Worm (Caenorhabditis elegans) whole organism, late embryonic: ENCODE data around the gene vps-41.

Experiments
- C38D4.7 ChIP-seq: fragments of 200-800 bp; sonication (Bioruptor generic); optimal IDR thresholded peaks from 2 replicates; lab custom pipeline; 2018; ENCODE audit warnings: mild to moderate bottlenecking, missing genetic modification characterization, moderate library complexity, missing compliant biosample characterization
- K02D7.2 ChIP-seq: sonication (generic microtip); optimal IDR thresholded peaks from 2 replicates; lab custom pipeline; 2017; ENCODE audit warnings: mild to moderate bottlenecking, missing genetic modification characterization, missing compliant biosample characterization
- K09A11.1 ChIP-seq: sonication (generic microtip); optimal IDR thresholded peaks from 2 replicates; lab custom pipeline; 2017; ENCODE audit warnings: antibody characterized with exemption, mild to moderate bottlenecking, missing genetic modification characterization, missing compliant biosample characterization; ENCODE audit not compliant: insufficient read depth
- T23F11.4 ChIP-seq: fragments of 200-800 bp; sonication (Bioruptor generic); optimal IDR thresholded peaks from 2 replicates; lab custom pipeline; 2018; ENCODE audit warnings: mild to moderate bottlenecking, missing genetic modification characterization, missing compliant biosample characterization
- ahr-1 ChIP-seq: sonication (generic microtip); optimal IDR thresholded peaks from 2 replicates; lab custom pipeline; 2016; ENCODE audit warnings: missing genetic modification characterization, missing compliant biosample characterization
- ceh-2 ChIP-seq: sonication (generic microtip); optimal IDR thresholded peaks from 2 replicates; lab custom pipeline; 2016; ENCODE audit warnings: missing genotype, missing genetic modification characterization, missing compliant biosample characterization
- ceh-45 ChIP-seq: fragments of 200-800 bp; sonication (Bioruptor generic); IDR thresholded peaks from 2 replicates; pipeline ENCODE4 v1.3.6; 2022; ENCODE audit warnings: missing genetic modification reagents, missing genetic modification characterization, missing compliant biosample characterization
- ceh-48 ChIP-seq: sonication (generic microtip); optimal IDR thresholded peaks from 2 replicates; lab custom pipeline; 2016; ENCODE audit warnings: missing genetic modification characterization, inconsistent platforms, missing compliant biosample characterization
- ceh-6 ChIP-seq: fragments of 200-800 bp; sonication (Bioruptor generic); optimal IDR thresholded peaks from 2 replicates; lab custom pipeline; 2018; ENCODE audit warnings: mild to moderate bottlenecking, missing genetic modification characterization, missing compliant biosample characterization
- che-1 ChIP-seq: sonication (generic microtip); optimal IDR thresholded peaks from 2 replicates; lab custom pipeline; 2016; ENCODE audit warnings: mild to moderate bottlenecking, missing genetic modification characterization, missing compliant biosample characterization
- elt-2 ChIP-seq: sonication (generic microtip); optimal IDR thresholded peaks from 2 replicates; lab custom pipeline; 2016; ENCODE audit warnings: missing genetic modification reagents, missing genetic modification characterization, missing compliant biosample characterization
- elt-4 ChIP-seq: sonication (generic microtip); optimal IDR thresholded peaks from 2 replicates; lab custom pipeline; 2016; ENCODE audit warnings: missing genetic modification characterization, missing compliant biosample characterization
- ets-4 ChIP-seq: sonication (generic microtip); optimal IDR thresholded peaks from 2 replicates; lab custom pipeline; 2016; ENCODE audit warnings: missing genetic modification characterization, missing compliant biosample characterization
- fax-1 ChIP-seq: sonication (generic microtip); optimal IDR thresholded peaks from 2 replicates; lab custom pipeline; 2016; ENCODE audit warnings: missing genotype, missing genetic modification characterization, missing compliant biosample characterization
- fkh-10 ChIP-seq: fragments of 150-350 bp; optimal IDR thresholded peaks from 2 replicates; lab custom pipeline; 2014; ENCODE audit warnings: missing biosample characterization, missing genetic modification reagents, missing genetic modification characterization
- fkh-6 ChIP-seq: sonication (generic microtip); optimal IDR thresholded peaks from 2 replicates; lab custom pipeline; 2016; ENCODE audit warnings: missing genetic modification characterization, missing compliant biosample characterization
- hlh-15 ChIP-seq: sonication (generic microtip); optimal IDR thresholded peaks from 2 replicates; lab custom pipeline; 2016; ENCODE audit warnings: missing genetic modification characterization, missing compliant biosample characterization
- hlh-6 ChIP-seq: sonication (generic microtip); optimal IDR thresholded peaks from 2 replicates; lab custom pipeline; 2016; ENCODE audit warnings: missing genotype, missing genetic modification characterization, missing compliant biosample characterization
- hlh-8 ChIP-seq: sonication (generic microtip); optimal IDR thresholded peaks from 2 replicates; lab custom pipeline; 2016; ENCODE audit warnings: missing genotype, missing genetic modification characterization, missing compliant biosample characterization
- nfya-1 ChIP-seq: sonication (generic microtip); optimal IDR thresholded peaks from 2 replicates; lab custom pipeline; 2017; ENCODE audit warnings: missing genetic modification characterization, mild to moderate bottlenecking, missing compliant biosample characterization, antibody characterized with exemption, moderate library complexity
- nhr-11 ChIP-seq: fragments of 150-350 bp; optimal IDR thresholded peaks from 2 replicates; lab custom pipeline; 2014; ENCODE audit warnings: missing biosample characterization, missing genetic modification characterization
- nhr-232 ChIP-seq: sonication (generic microtip); optimal IDR thresholded peaks from 2 replicates; lab custom pipeline; 2016; ENCODE audit warnings: missing genetic modification characterization, missing compliant biosample characterization
- npax-4 ChIP-seq: sonication (generic microtip); optimal IDR thresholded peaks from 2 replicates; lab custom pipeline; 2016; ENCODE audit warnings: missing genetic modification characterization, missing compliant biosample characterization
- pat-9 ChIP-seq: fragments of 200-800 bp; sonication (Bioruptor generic); optimal IDR thresholded peaks from 2 replicates; lab custom pipeline; 2018; ENCODE audit warnings: mild to moderate bottlenecking, missing genetic modification characterization, moderate library complexity, missing compliant biosample characterization
- pax-1 ChIP-seq: fragments of 150-350 bp; optimal IDR thresholded peaks from 2 replicates; lab custom pipeline; 2014; ENCODE audit warnings: missing biosample characterization, missing genetic modification characterization
- pha-4 ChIP-seq: fragments of 150-350 bp; optimal IDR thresholded peaks from 2 replicates; lab custom pipeline; 2018; ENCODE audit warnings: missing biosample characterization, missing genetic modification reagents, missing genetic modification characterization
- pros-1 ChIP-seq: fragments of 150-350 bp; optimal IDR thresholded peaks from 2 replicates; lab custom pipeline; 2014; ENCODE audit warnings: missing biosample characterization, missing genetic modification reagents, missing genetic modification characterization
- ref-2 ChIP-seq: sonication (generic microtip); optimal IDR thresholded peaks from 2 replicates; lab custom pipeline; 2016; ENCODE audit warnings: missing genetic modification characterization, missing compliant biosample characterization
- rnt-1 ChIP-seq: sonication (generic microtip); optimal IDR thresholded peaks from 2 replicates; lab custom pipeline; 2016; ENCODE audit warnings: missing genetic modification characterization, missing compliant biosample characterization
- sdc-2 ChIP-seq: sonication (generic microtip); optimal IDR thresholded peaks from 2 replicates; lab custom pipeline; 2016; ENCODE audit warnings: missing genotype, missing genetic modification characterization, missing compliant biosample characterization
- sox-2 ChIP-seq: fragments of 200-800 bp; sonication (Bioruptor generic); IDR thresholded peaks from 2 replicates; pipeline ENCODE4 v1.3.6; 2022; ENCODE audit warnings: missing genetic modification reagents, missing genetic modification characterization, missing compliant biosample characterization
- syd-9 ChIP-seq: sonication (generic microtip); optimal IDR thresholded peaks from 2 replicates; lab custom pipeline; 2016; ENCODE audit warnings: mild to moderate bottlenecking, missing genetic modification characterization, moderate library complexity, missing compliant biosample characterization
- tbx-2 ChIP-seq: sonication (generic microtip); optimal IDR thresholded peaks from 2 replicates; lab custom pipeline; 2016; ENCODE audit warnings: missing genetic modification characterization, missing compliant biosample characterization
- unc-42 ChIP-seq: sonication (generic microtip); optimal IDR thresholded peaks from 2 replicates; lab custom pipeline; 2016; ENCODE audit warnings: missing genotype, missing genetic modification characterization, missing compliant biosample characterization
- unc-86 ChIP-seq: sonication (generic microtip); optimal IDR thresholded peaks from 2 replicates; lab custom pipeline; 2016; ENCODE audit warnings: missing genetic modification characterization, missing compliant biosample characterization
- zip-5 ChIP-seq: sonication (generic microtip); optimal IDR thresholded peaks from 2 replicates; lab custom pipeline; 2016; ENCODE audit warnings: missing genetic modification characterization, missing compliant biosample characterization
- ztf-16 ChIP-seq: sonication (generic microtip); optimal IDR thresholded peaks from 2 replicates; lab custom pipeline; 2017; ENCODE audit warnings: missing genetic modification characterization, missing compliant biosample characterization

Gene vps-41

DNA sequence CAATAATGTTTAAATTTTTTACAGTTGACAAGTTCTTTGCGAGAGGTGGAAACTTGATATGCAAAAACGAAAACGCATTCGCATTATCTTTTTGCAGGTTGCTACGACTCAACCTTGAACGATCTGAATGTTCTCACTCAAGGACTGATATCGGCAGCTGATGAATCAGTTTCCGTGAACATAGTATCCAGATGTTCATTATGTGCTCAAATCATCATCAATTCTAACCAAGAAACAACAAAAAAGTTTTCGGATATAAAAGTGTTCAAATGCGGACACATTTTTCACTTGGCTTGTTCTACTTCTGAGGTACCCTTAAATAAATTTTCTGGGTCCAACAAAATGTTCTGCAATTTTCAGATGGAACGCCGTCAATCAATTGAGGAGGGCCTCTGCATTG, 5.5 kb downstream of the vps-41 start:
- TF ChIP-seq hlh-15 (tag; lab: Kevin White, UChicago) = no peak
- TF ChIP-seq rnt-1 (tag; lab: Kevin White, UChicago) = no peak
- no peak for TF ChIP-seq ceh-45 (GFP tag; lab: Robert Waterston, UW)
- TF ChIP-seq nhr-232 (tag; lab: Kevin White, UChicago) = no peak
- no peak for TF ChIP-seq fax-1 (tag; lab: Kevin White, UChicago)
- TF ChIP-seq ceh-48 (tag; lab: Kevin White, UChicago) = no peak
- no peak for TF ChIP-seq nfya-1 (tag; lab: Kevin White, UChicago)
- TF ChIP-seq pros-1 (tag; lab: Kevin White, UChicago) = no peak
- TF ChIP-seq unc-42 (tag; lab: Kevin White, UChicago) = no peak
- no peak for TF ChIP-seq ahr-1 (tag; lab: Kevin White, UChicago)
- TF ChIP-seq K09A11.1 (tag; lab: Kevin White, UChicago) = no peak
- TF ChIP-seq ref-2 (tag; lab: Kevin White, UChicago) = no peak
- TF ChIP-seq unc-86 (tag; lab: Kevin White, UChicago) = no peak
- no peak for TF ChIP-seq ztf-16 (tag; lab: Kevin White, UChicago)
- no peak for TF ChIP-seq fkh-6 (tag; lab: Kevin White, UChicago)
- no peak for TF ChIP-seq nhr-11
- no peak for TF ChIP-seq ceh-2 (tag; lab: Kevin White, UChicago)
- no peak for TF ChIP-seq K02D7.2
- no peak for TF ChIP-seq fkh-10 (GFP tag; lab: Kevin White, UChicago)
- no peak for TF ChIP-seq ceh-6 (GFP tag; lab: Kevin White, UChicago)

DNA sequence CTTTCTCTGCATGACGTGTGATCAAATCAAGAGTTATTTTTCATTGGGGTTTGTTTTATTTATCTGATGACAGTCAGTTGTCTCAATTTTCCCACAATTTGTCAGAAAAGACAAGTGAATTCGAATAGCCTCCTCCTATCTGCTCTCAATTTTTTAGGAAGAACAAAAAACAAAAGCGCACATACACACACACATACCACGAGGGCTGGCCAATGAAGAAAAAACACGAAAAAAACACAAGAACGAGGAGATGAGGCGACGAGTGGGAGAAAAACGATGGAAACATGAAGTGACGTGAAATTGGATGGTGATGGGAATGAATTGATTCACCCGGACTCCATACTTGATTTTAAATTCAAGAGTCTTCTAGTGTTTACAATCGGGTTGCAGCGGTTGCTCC, 10.2 kb downstream of the vps-41 start:
- TF ChIP-seq ahr-1 (tag; lab: Kevin White, UChicago) = no peak
- TF ChIP-seq, all 69 proteins: peak for 0

- no peak for TF ChIP-seq hlh-6 (tag; lab: Kevin White, UChicago)
- no peak for TF ChIP-seq npax-4 (tag; lab: Kevin White, UChicago)
- no peak for TF ChIP-seq hlh-8 (tag; lab: Kevin White, UChicago)
- no peak for TF ChIP-seq ztf-16 (tag; lab: Kevin White, UChicago)
- TF ChIP-seq elt-2 (tag; lab: Kevin White, UChicago) = no peak
- no peak for TF ChIP-seq pax-1
- TF ChIP-seq hlh-15 (tag; lab: Kevin White, UChicago) = no peak
- TF ChIP-seq T23F11.4 = no peak
These were observed 14.4 kb downstream of the vps-41 start, which contains the start of gene ift-81 for ce11 chrX:5297942-5298611. TSS of gene ift-81 (plus strand) at chrX:5298561.

DNA sequence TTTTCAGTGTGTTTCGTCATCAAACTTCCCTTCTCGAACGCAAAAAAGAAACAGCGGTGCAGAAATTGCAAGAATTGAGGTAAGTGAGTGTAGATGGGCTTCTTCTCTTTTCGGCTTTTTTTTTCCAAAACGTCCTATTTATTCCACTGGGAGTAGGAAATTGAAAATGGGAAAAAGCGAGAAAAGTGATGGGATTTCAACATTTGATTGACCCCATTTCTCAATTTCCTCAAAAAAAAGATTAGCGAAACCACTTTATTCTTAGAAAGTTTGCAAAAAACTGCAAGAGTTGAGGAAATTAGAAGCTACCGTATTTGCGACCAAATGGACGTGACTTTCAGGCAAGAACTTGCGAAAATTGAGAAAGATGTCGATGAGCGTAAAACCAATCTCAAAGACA, 19.9 kb downstream of the vps-41 start, which contains the start of gene ags-3:
Gene ags-3 (minus strand): TSS at position 101 of the 400 bp plus-strand sequence.
- TF ChIP-seq pax-1 (no peak), syd-9 (tag; lab: Kevin White, UChicago) (no peak), K09A11.1 (tag; lab: Kevin White, UChicago) (no peak), ceh-2 (tag; lab: Kevin White, UChicago) (no peak), hlh-6 (tag; lab: Kevin White, UChicago) (no peak), nfya-1 (tag; lab: Kevin White, UChicago) (no peak), fkh-10 (GFP tag; lab: Kevin White, UChicago) (no peak), C38D4.7 (GFP tag; lab: Kevin White, UChicago) (no peak), tbx-2 (tag; lab: Kevin White, UChicago) (no peak), ref-2 (tag; lab: Kevin White, UChicago) (no peak), sdc-2 (tag; lab: Kevin White, UChicago) (no peak), che-1 (tag; lab: Kevin White, UChicago) (no peak)

ce11 chrX:5309622-5310021, 26.0 kb downstream of the vps-41 start:
- TF ChIP-seq zip-5 (tag; lab: Kevin White, UChicago) = no peak
- TF ChIP-seq pros-1 (tag; lab: Kevin White, UChicago) = no peak
- no peak for TF ChIP-seq pha-4 (tag; lab: Kevin White, UChicago)
- no peak for TF ChIP-seq nhr-11
- TF ChIP-seq sox-2 = no peak
- no peak for TF ChIP-seq K09A11.1 (tag; lab: Kevin White, UChicago)
- TF ChIP-seq npax-4 (tag; lab: Kevin White, UChicago) = no peak
- no peak for TF ChIP-seq pat-9 (tag; lab: Kevin White, UChicago)
- TF ChIP-seq ets-4 = no peak
- TF ChIP-seq elt-4 (tag; lab: Kevin White, UChicago) = no peak
